Fruit fly (Drosophila melanogaster) whole organism, prepupa: ENCODE results near the gene CG8319.

Experiments used
- Blimp-1 ChIP-seq: fragments of 200-800 bp; sonication (Bioruptor generic); optimal IDR thresholded peaks from 3 replicates; lab custom pipeline; 2017; ENCODE audit warnings: missing biosample characterization, missing genetic modification characterization, mild to moderate bottlenecking, moderate library complexity, missing genetic modification reagents
- CG16779 ChIP-seq: fragments of 200-800 bp; sonication (Bioruptor generic); optimal IDR thresholded peaks from 3 replicates; lab custom pipeline; 2017; ENCODE audit warnings: missing biosample characterization, mild to moderate bottlenecking, missing genetic modification characterization

- TF ChIP-seq Blimp-1 (peak; percentile 17), CG16779 (peak; percentile 41)
Measured at dm6 chr3R:9598099-9598498, 29.0 kb upstream of the CG8319 start.
